Fruit fly (Drosophila melanogaster) whole organism, pupa: ENCODE results near the gene CG3104.

Experiments
- CG10348 ChIP-seq: fragments of 200-800 bp; sonication (Bioruptor generic); IDR thresholded peaks from 2 replicates; pipeline ENCODE4 v1.3.6; 2022; ENCODE audit warnings: missing biosample characterization, missing genetic modification characterization
- CG12605 ChIP-seq: fragments of 200-800 bp; sonication (Bioruptor generic); IDR thresholded peaks from 2 replicates; pipeline ENCODE4 v1.3.6; 2022; ENCODE audit warnings: missing biosample characterization, missing genetic modification characterization
- CG13204 ChIP-seq: fragments of 200-800 bp; sonication (Bioruptor generic); optimal IDR thresholded peaks from 2 replicates; lab custom pipeline; 2018; ENCODE audit warnings: missing biosample characterization, mild to moderate bottlenecking, missing genetic modification characterization, moderate library complexity
- CG14655 ChIP-seq: fragments of 200-800 bp; sonication (Bioruptor generic); optimal IDR thresholded peaks from 3 replicates; lab custom pipeline; 2017; ENCODE audit warnings: mild to moderate bottlenecking, missing biosample characterization, missing genetic modification reagents, missing genetic modification characterization
- CG15710 ChIP-seq: fragments of 200-800 bp; sonication (Bioruptor generic); optimal IDR thresholded peaks from 2 replicates; lab custom pipeline; 2018; ENCODE audit warnings: missing biosample characterization, mild to moderate bottlenecking, missing genetic modification characterization, moderate library complexity
- CG17806 ChIP-seq: fragments of 200-800 bp; sonication (Bioruptor generic); optimal IDR thresholded peaks from 2 replicates; lab custom pipeline; 2018; ENCODE audit warnings: missing biosample characterization, mild to moderate bottlenecking, missing genetic modification characterization, moderate library complexity
- CG32121 ChIP-seq: fragments of 200-800 bp; sonication (Bioruptor generic); IDR thresholded peaks from 2 replicates; pipeline ENCODE4 v1.3.6; 2022; ENCODE audit warnings: missing biosample characterization, missing genetic modification characterization
- CG34367 ChIP-seq: fragments of 200-800 bp; sonication (Bioruptor generic); optimal IDR thresholded peaks from 2 replicates; lab custom pipeline; 2018; ENCODE audit warnings: missing biosample characterization, mild to moderate bottlenecking, missing genetic modification characterization
- CG4496 ChIP-seq: fragments of 200-800 bp; sonication (Bioruptor generic); IDR thresholded peaks from 3 replicates; pipeline ENCODE4 v1.3.6; 2022; ENCODE audit warnings: missing biosample characterization, missing genetic modification characterization
- CG8159 ChIP-seq: fragments of 200-800 bp; sonication (Bioruptor generic); optimal IDR thresholded peaks from 3 replicates; lab custom pipeline; 2018; ENCODE audit warnings: missing biosample characterization, mild to moderate bottlenecking, missing genetic modification characterization, moderate library complexity
- CG8301 ChIP-seq: fragments of 200-800 bp; sonication (Bioruptor generic); optimal IDR thresholded peaks from 2 replicates; lab custom pipeline; 2018; ENCODE audit warnings: missing biosample characterization, mild to moderate bottlenecking, missing genetic modification characterization
- CG9948 ChIP-seq: fragments of 200-800 bp; sonication (Bioruptor generic); optimal IDR thresholded peaks from 2 replicates; lab custom pipeline; 2018; ENCODE audit warnings: missing biosample characterization, mild to moderate bottlenecking, missing genetic modification characterization, moderate library complexity
- D1 ChIP-seq: fragments of 200-800 bp; sonication (Bioruptor generic); optimal IDR thresholded peaks from 2 replicates; lab custom pipeline; 2018; ENCODE audit warnings: missing biosample characterization, mild to moderate bottlenecking, missing genetic modification characterization, moderate library complexity
- EcR ChIP-seq: fragments of 200-800 bp; sonication (Bioruptor generic); optimal IDR thresholded peaks from 3 replicates; lab custom pipeline; 2019; ENCODE audit warnings: missing biosample characterization, missing genetic modification characterization, mild to moderate bottlenecking, moderate library complexity, missing genetic modification reagents
- Ets98B ChIP-seq: fragments of 200-800 bp; sonication (Bioruptor generic); IDR thresholded peaks from 2 replicates; pipeline ENCODE4 v1.3.6; 2022; ENCODE audit warnings: missing biosample characterization, missing genetic modification characterization
- Pif1A ChIP-seq: fragments of 200-800 bp; sonication (Bioruptor generic); optimal IDR thresholded peaks from 3 replicates; lab custom pipeline; 2016; ENCODE audit warnings: missing biosample characterization, missing genetic modification characterization
- Pif1B ChIP-seq: fragments of 200-800 bp; sonication (Bioruptor generic); optimal IDR thresholded peaks from 3 replicates; lab custom pipeline; 2016; ENCODE audit warnings: missing biosample characterization, missing genetic modification characterization
- Snoo ChIP-seq: fragments of 200-800 bp; sonication (Bioruptor generic); optimal IDR thresholded peaks from 3 replicates; lab custom pipeline; 2017; ENCODE audit warnings: missing biosample characterization, mild to moderate bottlenecking, missing genetic modification characterization, inconsistent platforms
- fd96Ca ChIP-seq: fragments of 200-800 bp; sonication (Bioruptor generic); IDR thresholded peaks from 3 replicates; pipeline ENCODE4 v1.3.6; 2022; ENCODE audit warnings: missing biosample characterization, missing genetic modification characterization
- gl ChIP-seq: fragments of 200-800 bp; sonication (Bioruptor generic); optimal IDR thresholded peaks from 2 replicates; lab custom pipeline; 2018; ENCODE audit warnings: missing biosample characterization, mild to moderate bottlenecking, missing genetic modification characterization
- rn ChIP-seq: fragments of 200-800 bp; sonication (Bioruptor generic); IDR thresholded peaks from 2 replicates; pipeline ENCODE4 v1.3.6; 2022; ENCODE audit warnings: missing biosample characterization, missing genetic modification characterization

Gene CG3104

dm6 chr2L:2804634-2805311, 50.8 kb downstream of the CG3104 start, which contains the start of gene daw:
Gene daw (plus strand): TSS chr2L:2805261.
- TF ChIP-seq Pif1B (GFP tag; lab: Kevin White, UChicago), result peak; percentile 79
- peak; percentile 27 for TF ChIP-seq EcR (GFP tag; lab: Kevin White, UChicago)
- peak; percentile 77 for TF ChIP-seq Pif1A (GFP tag; lab: Kevin White, UChicago)
- peak; percentile 55 for TF ChIP-seq CG14655 (GFP tag; lab: Kevin White, UChicago)
- no peak for TF ChIP-seq CG9948 (tag; lab: Kevin White, UChicago)
- TF ChIP-seq CG15710 (tag; lab: Kevin White, UChicago), result no peak
- no peak for TF ChIP-seq D1
- TF ChIP-seq gl (tag; lab: Kevin White, UChicago), result peak; percentile 88
- no peak for TF ChIP-seq CG10348 (GFP tag; lab: Robert Waterston, UW)
- peak; percentile 42 for TF ChIP-seq CG8301
- TF ChIP-seq CG32121 (GFP tag; lab: Robert Waterston, UW), result 0 out of 2 replicates have a peak, but pooled peaks have one; percentile 26
- peak; percentile 41 for TF ChIP-seq CG34367 (tag; lab: Kevin White, UChicago)
- peak; percentile 10 for TF ChIP-seq CG17806 (tag; lab: Kevin White, UChicago)
- peak; percentile 49 for TF ChIP-seq Snoo (tag; lab: Kevin White, UChicago)
- TF ChIP-seq CG8159 (tag; lab: Kevin White, UChicago), result peak; percentile 27
- TF ChIP-seq rn (GFP tag; lab: Robert Waterston, UW), result no peak
- peak; percentile 61 for TF ChIP-seq CG12605 (GFP tag; lab: Robert Waterston, UW)
- no peak for TF ChIP-seq fd96Ca (GFP tag; lab: Robert Waterston, UW)
- TF ChIP-seq CG13204 (GFP tag; lab: Kevin White, UChicago), result peak; percentile 99
- peak; percentile 72 for TF ChIP-seq Ets98B (GFP tag; lab: Robert Waterston, UW)
- TF ChIP-seq CG4496 (GFP tag; lab: Robert Waterston, UW), result peak; percentile 85

dm6 chr2L:2802527-2802926, 53.1 kb downstream of the CG3104 start:
- TF ChIP-seq Snoo (tag; lab: Kevin White, UChicago), result peak; percentile 25
- peak; percentile 46 for TF ChIP-seq CG8301
- TF ChIP-seq CG34367 (tag; lab: Kevin White, UChicago), result peak; percentile 46
- TF ChIP-seq EcR (GFP tag; lab: Kevin White, UChicago), result peak; percentile 27
- peak; percentile 45; the same call in 1 of the 3 replicates for TF ChIP-seq CG4496 (GFP tag; lab: Robert Waterston, UW)
- TF ChIP-seq Ets98B (GFP tag; lab: Robert Waterston, UW), result peak; percentile 51; the same call in 1 of the 2 replicates
- no peak for TF ChIP-seq CG10348 (GFP tag; lab: Robert Waterston, UW)
- TF ChIP-seq CG8159 (tag; lab: Kevin White, UChicago), result peak; percentile 36
- TF ChIP-seq gl (tag; lab: Kevin White, UChicago), result peak; percentile 87
- TF ChIP-seq CG9948 (tag; lab: Kevin White, UChicago), result no peak
- no peak for TF ChIP-seq D1
- TF ChIP-seq Pif1B (GFP tag; lab: Kevin White, UChicago), result peak; percentile 24
- peak; percentile 64 for TF ChIP-seq CG14655 (GFP tag; lab: Kevin White, UChicago)
- TF ChIP-seq CG17806 (tag; lab: Kevin White, UChicago), result peak; percentile 28
- TF ChIP-seq Pif1A (GFP tag; lab: Kevin White, UChicago), result peak; percentile 39
- peak; percentile 35 for TF ChIP-seq CG15710 (tag; lab: Kevin White, UChicago)
- no peak for TF ChIP-seq rn (GFP tag; lab: Robert Waterston, UW)
- no peak for TF ChIP-seq CG32121 (GFP tag; lab: Robert Waterston, UW)
- TF ChIP-seq CG13204 (GFP tag; lab: Kevin White, UChicago), result peak; percentile 79
- TF ChIP-seq CG12605 (GFP tag; lab: Robert Waterston, UW), result peak; percentile 68; the same call in 1 of the 2 replicates
- peak; percentile 46; the same call in 1 of the 3 replicates for TF ChIP-seq fd96Ca (GFP tag; lab: Robert Waterston, UW)

- TF ChIP-seq CG32121 (GFP tag; lab: Robert Waterston, UW), result no peak
- no peak for TF ChIP-seq CG9948 (tag; lab: Kevin White, UChicago)
- no peak for TF ChIP-seq Snoo (tag; lab: Kevin White, UChicago)
- no peak for TF ChIP-seq CG4496 (GFP tag; lab: Robert Waterston, UW)
- TF ChIP-seq CG8301, result no peak
- TF ChIP-seq D1, result no peak
- TF ChIP-seq CG8159 (tag; lab: Kevin White, UChicago), result no peak
- TF ChIP-seq CG13204 (GFP tag; lab: Kevin White, UChicago), result no peak
- no peak for TF ChIP-seq Pif1A (GFP tag; lab: Kevin White, UChicago)
These were observed 54.4 kb downstream of the CG3104 start for dm6 chr2L:2800956-2801776.

- 0 out of 3 replicates have a peak, but pooled peaks have one; percentile 9 for TF ChIP-seq CG4496 (GFP tag; lab: Robert Waterston, UW)
- TF ChIP-seq Pif1A (GFP tag; lab: Kevin White, UChicago), result peak; percentile 0
- TF ChIP-seq CG12605 (GFP tag; lab: Robert Waterston, UW), result no peak
These were observed 55.6 kb downstream of the CG3104 start, which contains the start of gene Syt1 for dm6 chr2L:2799909-2800478. Gene Syt1 (minus strand): TSS chr2L:2799979.
